Worm (Caenorhabditis elegans) whole organism, L2 larva: ENCODE results near the gene K02E7.1.

Source experiments
- aly-2 ChIP-seq: fragments of 150-350 bp; optimal IDR thresholded peaks from 2 replicates; lab custom pipeline; 2014; ENCODE audit warnings: missing biosample characterization, missing genetic modification characterization
- ceh-82 ChIP-seq: fragments of 150-350 bp; optimal IDR thresholded peaks from 2 replicates; lab custom pipeline; 2014; ENCODE audit warnings: missing biosample characterization, missing genetic modification characterization
- elt-3 ChIP-seq: sonication (generic microtip); optimal IDR thresholded peaks from 2 replicates; lab custom pipeline; 2017; ENCODE audit warnings: missing biosample characterization, missing genetic modification characterization
- nhr-23 ChIP-seq: fragments of 150-350 bp; optimal IDR thresholded peaks from 2 replicates; lab custom pipeline; 2014; ENCODE audit warnings: missing biosample characterization, missing genetic modification reagents, missing genetic modification characterization
- nhr-25 ChIP-seq: fragments of 150-350 bp; sonication (generic microtip); optimal IDR thresholded peaks from 3 replicates; lab custom pipeline; 2014; ENCODE audit warnings: missing biosample characterization, missing genetic modification characterization
- ztf-11 ChIP-seq: sonication (generic microtip); optimal IDR thresholded peaks from 2 replicates; lab custom pipeline; 2017; ENCODE audit warnings: missing biosample characterization, missing genetic modification characterization

DNA sequence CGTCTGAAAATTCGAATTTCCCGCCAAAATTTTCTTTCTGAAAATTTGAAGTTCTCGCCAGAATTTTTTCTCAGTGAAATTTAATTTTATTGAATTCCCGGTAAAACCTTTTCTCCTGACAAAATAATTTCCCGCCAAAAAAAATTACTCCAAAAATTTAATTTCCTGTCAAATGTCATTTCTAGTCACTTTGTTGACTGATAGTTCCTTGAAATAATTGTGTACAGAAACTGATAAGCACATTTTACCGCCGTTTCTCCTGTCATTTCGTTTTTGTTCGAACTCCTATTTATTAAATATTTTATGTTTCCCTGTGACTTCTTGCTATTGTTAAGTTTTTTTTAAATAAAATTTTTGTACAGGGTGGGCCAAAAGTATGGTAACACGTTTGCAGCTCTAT, 19.0 kb upstream of the K02E7.1 start:
- TF ChIP-seq ztf-11 (tag; lab: Kevin White, UChicago) (no peak), elt-3 (tag; lab: Kevin White, UChicago) (no peak), nhr-23 (no peak), nhr-25 (tag; lab: Kevin White, UChicago) (no peak), aly-2 (tag; lab: Kevin White, UChicago) (no peak), ceh-82 (tag; lab: Kevin White, UChicago) (no peak)
